Worm (Caenorhabditis elegans) whole organism, late embryonic: ENCODE data around the gene sdz-1.

Source experiments
- F13H6.1 ChIP-seq: sonication (generic microtip); optimal IDR thresholded peaks from 2 replicates; lab custom pipeline; 2016; ENCODE audit warnings: missing genetic modification characterization, missing compliant biosample characterization
- dmd-4 ChIP-seq: sonication (generic microtip); optimal IDR thresholded peaks from 2 replicates; lab custom pipeline; 2016; ENCODE audit warnings: borderline replicate concordance, missing genetic modification characterization, missing compliant biosample characterization
- fkh-10 ChIP-seq: fragments of 150-350 bp; optimal IDR thresholded peaks from 2 replicates; lab custom pipeline; 2014; ENCODE audit warnings: missing biosample characterization, missing genetic modification reagents, missing genetic modification characterization
- odd-2 ChIP-seq: sonication (generic microtip); optimal IDR thresholded peaks from 2 replicates; lab custom pipeline; 2017; ENCODE audit warnings: antibody characterized with exemption, mild to moderate bottlenecking, missing genetic modification characterization, missing compliant biosample characterization
- pha-4 ChIP-seq: fragments of 150-350 bp; optimal IDR thresholded peaks from 2 replicates; lab custom pipeline; 2018; ENCODE audit warnings: missing biosample characterization, missing genetic modification reagents, missing genetic modification characterization
- sdc-2 ChIP-seq: sonication (generic microtip); optimal IDR thresholded peaks from 2 replicates; lab custom pipeline; 2016; ENCODE audit warnings: missing genotype, missing genetic modification characterization, missing compliant biosample characterization
- sox-4 ChIP-seq: sonication (generic microtip); optimal IDR thresholded peaks from 2 replicates; lab custom pipeline; 2017; ENCODE audit warnings: mild to moderate bottlenecking, missing genetic modification characterization, inconsistent platforms, missing compliant biosample characterization
- ztf-16 ChIP-seq: sonication (generic microtip); optimal IDR thresholded peaks from 2 replicates; lab custom pipeline; 2017; ENCODE audit warnings: missing genetic modification characterization, missing compliant biosample characterization

ce11 chrIII:8742584-8742983 lies 42.4 kb upstream of the sdz-1 start:
- TF ChIP-seq sdc-2 (tag; lab: Kevin White, UChicago) (no peak), dmd-4 (no peak), F13H6.1 (tag; lab: Kevin White, UChicago) (no peak), pha-4 (tag; lab: Kevin White, UChicago) (no peak), fkh-10 (GFP tag; lab: Kevin White, UChicago) (no peak), odd-2 (tag; lab: Kevin White, UChicago) (no peak), ztf-16 (tag; lab: Kevin White, UChicago) (no peak), sox-4 (no peak)
